Worm (Caenorhabditis elegans): ENCODE results near the gene C29F9.5.

DNA sequence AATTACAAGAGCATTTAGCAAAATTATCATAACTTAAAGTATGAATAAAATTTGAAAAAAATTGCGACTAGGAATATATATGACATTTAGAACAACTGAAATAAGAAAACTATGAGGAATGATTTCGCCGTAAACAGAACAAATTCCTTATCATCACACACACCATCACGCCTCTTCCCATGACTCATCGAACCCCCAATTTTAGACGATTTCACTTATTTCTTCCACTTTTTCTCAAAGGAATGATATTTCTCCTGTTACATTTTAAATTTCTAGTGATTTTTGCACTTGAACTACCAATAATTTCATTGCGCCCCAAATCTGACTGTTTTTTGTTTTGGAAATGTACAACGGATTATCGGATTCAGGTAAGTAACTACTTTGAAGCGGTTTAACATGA lies 39.3 kb downstream of the C29F9.5 start, which contains the start of the genes zig-13 and ver-1:
- TF ChIP-seq nfya-2 (GFP tag; IDR thresholded peaks at IDR 0.05) (no peak), bed-2 (GFP tag; IDR thresholded peaks at IDR 0.05) (no peak), gei-17 (GFP tag; optimal IDR thresholded peaks at IDR 0.05) (no peak), unc-130 (GFP tag; optimal IDR thresholded peaks at IDR 0.05) (no peak), B0035.1 (tag; optimal IDR thresholded peaks at IDR 0.05) (no peak), dox-1 (GFP tag; IDR thresholded peaks at IDR 0.05) (no peak), mes-4 (tag; optimal IDR thresholded peaks at IDR 0.05) (no peak), akir-1 (GFP tag; optimal IDR thresholded peaks at IDR 0.05) (no peak), D2030.7 (GFP tag; IDR thresholded peaks at IDR 0.05) (no peak), unc-62 (GFP tag; optimal IDR thresholded peaks at IDR 0.05) (no peak)

Data from whole organism, young adult.